Fruit fly (Drosophila melanogaster): ENCODE data around the gene CG13760.

Gene CG13760

DNA sequence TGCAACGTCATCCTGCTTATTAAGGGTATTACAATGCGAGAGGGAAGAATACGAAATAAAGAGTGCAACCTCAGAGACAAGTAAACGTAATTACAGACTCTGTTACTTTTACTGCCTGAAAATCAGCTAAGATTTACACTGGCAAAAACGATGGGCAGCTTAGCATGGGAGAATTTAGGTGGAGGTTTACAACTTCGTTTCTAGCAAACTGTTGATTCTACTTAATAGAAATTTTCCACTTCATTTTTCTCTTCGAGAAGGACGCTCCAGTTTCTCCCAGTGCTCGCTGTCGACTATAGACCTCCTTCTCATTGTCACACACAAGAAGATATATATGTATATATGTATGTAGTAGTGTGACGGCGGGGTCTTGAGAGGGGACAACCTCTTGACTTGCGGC, 49.4 kb downstream of the CG13760 start (continued):
- TF ChIP-seq dysf (GFP tag; IDR thresholded peaks at IDR 0.05) (peak; percentile 69), vvl (GFP tag; IDR thresholded peaks at IDR 0.05) (peak; percentile 63), Mad (GFP tag; optimal IDR thresholded peaks at IDR 0.05) (no peak), Hmr (GFP tag; optimal IDR thresholded peaks at IDR 0.05) (peak; percentile 3), da (GFP tag; optimal IDR thresholded peaks at IDR 0.05) (no peak), Hey (tag; optimal IDR thresholded peaks at IDR 0.05) (no peak), gcm (GFP tag; optimal IDR thresholded peaks at IDR 0.05) (no peak), toy (GFP tag; IDR thresholded peaks at IDR 0.05) (no peak), Trl (optimal IDR thresholded peaks at IDR 0.05) (no peak), Trl (GFP tag; optimal IDR thresholded peaks at IDR 0.05) (no peak), ftz-f1 (GFP tag; optimal IDR thresholded peaks at IDR 0.05) (no peak), CG34422 (GFP tag; IDR thresholded peaks at IDR 0.05) (no peak), CG2202 (tag; optimal IDR thresholded peaks at IDR 0.05) (no peak), CG7928 (GFP tag; optimal IDR thresholded peaks at IDR 0.05) (no peak), CG11696 (GFP tag; IDR thresholded peaks at IDR 0.05) (peak; percentile 30; the same call in 1 of the 2 replicates), Taf1 (GFP tag; IDR thresholded peaks at IDR 0.05) (no peak), CG4360 (GFP tag; IDR thresholded peaks at IDR 0.05) (no peak), maf-S (GFP tag; optimal IDR thresholded peaks at IDR 0.05) (peak; percentile 12), ash1 (GFP tag; optimal IDR thresholded peaks at IDR 0.05) (no peak), Scr (GFP tag; IDR thresholded peaks at IDR 0.05; ENCODE audit: partially characterized antibody) (no peak), CG3407 (GFP tag; optimal IDR thresholded peaks at IDR 0.05) (no peak), Side (GFP tag; optimal IDR thresholded peaks at IDR 0.05) (no peak), Mes4 (GFP tag; optimal IDR thresholded peaks at IDR 0.05) (no peak), Lpt (GFP tag; optimal IDR thresholded peaks at IDR 0.05) (no peak), CG7987 (GFP tag; optimal IDR thresholded peaks at IDR 0.05) (no peak), CG14050 (GFP tag; IDR thresholded peaks at IDR 0.05) (no peak; the same call in 2 of the 3 replicates), CG2116 (GFP tag; optimal IDR thresholded peaks at IDR 0.05) (no peak), CG18764 (GFP tag; optimal IDR thresholded peaks at IDR 0.05) (no peak), CG8281 (tag; optimal IDR thresholded peaks at IDR 0.05) (no peak), Tbp (GFP tag; optimal IDR thresholded peaks at IDR 0.05) (no peak), z (GFP tag; IDR thresholded peaks at IDR 0.05) (no peak), CG17361 (GFP tag; IDR thresholded peaks at IDR 0.05) (peak; percentile 43; the same call in 2 of the 3 replicates), ATbp (GFP tag; optimal IDR thresholded peaks at IDR 0.05) (peak; percentile 21), CG10654 (GFP tag; optimal IDR thresholded peaks at IDR 0.05) (no peak), onecut (GFP tag; IDR thresholded peaks at IDR 0.05) (no peak), Ada2b (GFP tag; IDR thresholded peaks at IDR 0.05) (peak; percentile 63), gfzf (GFP tag; optimal IDR thresholded peaks at IDR 0.05) (no peak), seq (GFP tag; IDR thresholded peaks at IDR 0.05) (no peak), ac (GFP tag; optimal IDR thresholded peaks at IDR 0.05) (no peak), CG12155 (GFP tag; optimal IDR thresholded peaks at IDR 0.05) (peak; percentile 13), nom (GFP tag; optimal IDR thresholded peaks at IDR 0.05) (peak; percentile 22), dan (GFP tag; IDR thresholded peaks at IDR 0.05) (no peak), Xbp1 (GFP tag; optimal IDR thresholded peaks at IDR 0.05) (peak; percentile 59), CG13424 (tag; optimal IDR thresholded peaks at IDR 0.05) (no peak), so (GFP tag; IDR thresholded peaks at IDR 0.05) (no peak)

Measured in whole organism, embryonic.